Worm (Caenorhabditis elegans): ENCODE measurements around the gene srj-19.
A peak's percentile ranks its signal among the peaks of the same experiment; 100 is the strongest.
"Not testable (repeated sequence)": the region's sequence is repeated elsewhere in the genome, so short reads cannot be mapped to it uniquely, and the experiment has no call there.

The srj-19 gene

DNA sequence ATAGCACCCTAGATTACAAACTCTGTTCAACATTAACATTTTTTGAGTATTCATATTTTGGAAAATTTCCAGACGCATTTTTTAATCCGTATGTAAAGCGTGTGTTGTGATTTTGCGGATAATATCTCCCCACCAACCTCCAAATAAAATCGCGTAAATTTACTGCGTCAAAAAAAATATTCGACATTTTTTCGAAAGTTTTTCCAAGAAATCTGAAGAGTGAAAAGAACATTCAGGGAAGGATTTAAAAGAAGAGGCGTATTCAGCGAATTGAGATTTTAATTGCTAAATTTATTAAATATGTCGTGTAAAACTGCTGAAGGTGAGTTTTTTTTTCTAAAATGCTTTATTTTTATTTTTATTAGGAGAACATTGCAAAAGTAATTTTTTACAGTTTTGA is 3.3 kb upstream of the srj-19 start, which contains the start of gene nhr-290 (continued):
- no peak for TF ChIP-seq somi-1 (GFP tag; optimal IDR thresholded peaks at IDR 0.05)

DNA sequence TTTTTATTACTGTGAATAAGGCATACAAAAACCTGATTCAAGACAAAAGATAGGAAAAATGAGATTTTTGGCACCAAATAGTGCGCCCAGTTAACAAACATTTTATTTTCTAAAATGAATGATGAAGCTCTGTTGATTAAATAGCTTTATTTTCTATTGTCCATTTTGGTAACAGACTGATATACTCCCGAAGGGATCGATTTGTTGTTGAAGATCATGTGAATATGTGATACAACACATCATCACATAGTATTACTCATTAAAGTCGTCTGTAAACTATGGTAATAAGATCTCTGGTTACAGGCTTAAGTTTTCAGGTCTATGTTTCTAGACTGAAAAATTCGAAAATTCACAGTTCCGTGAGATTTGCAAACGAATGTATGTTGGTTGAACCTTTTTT is 2.6 kb upstream of the srj-19 start, which contains the start of gene srj-20:
Gene srj-20, minus strand, starts transcription at position 101 of the 400 bp plus-strand sequence.
- TF ChIP-seq F10E7.11 (tag; optimal IDR thresholded peaks at IDR 0.05) (no peak), him-1 (tag; optimal IDR thresholded peaks at IDR 0.05) (no peak), Y79H2A.3 (GFP tag; conservative IDR thresholded peaks at IDR 0.05) (no peak), F52B5.7 (tag; optimal IDR thresholded peaks at IDR 0.05) (no peak), ekl-4 (GFP tag; IDR thresholded peaks at IDR 0.05) (no peak)

DNA sequence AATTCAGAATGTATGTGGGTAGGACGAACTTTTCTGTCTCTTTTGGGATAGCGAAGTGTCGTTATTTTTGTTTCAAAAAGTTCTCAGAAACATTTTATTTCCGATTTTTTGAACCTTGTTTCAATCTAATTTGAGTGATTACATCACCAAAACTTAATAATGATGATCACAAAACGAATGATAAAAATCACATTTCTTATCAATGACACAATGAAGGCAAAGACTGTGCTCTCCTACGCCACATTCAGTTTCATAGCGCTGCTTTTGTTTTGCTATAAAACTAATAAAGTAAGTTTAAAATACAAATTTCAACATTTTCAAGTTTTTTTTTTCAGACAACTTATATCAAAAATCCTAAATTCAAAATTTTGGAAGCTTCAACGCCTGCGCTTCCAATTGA is 5.0 kb downstream of the srj-19 start, which contains the start of gene Y45G12C.1:
Gene Y45G12C.1, plus strand, starts transcription at position 159 of the 400 bp plus-strand sequence.
- TF ChIP-seq nhr-80 (tag; optimal IDR thresholded peaks at IDR 0.05) (peak; percentile 60), attf-3 (GFP tag; conservative IDR thresholded peaks at IDR 0.05) (no peak)

DNA sequence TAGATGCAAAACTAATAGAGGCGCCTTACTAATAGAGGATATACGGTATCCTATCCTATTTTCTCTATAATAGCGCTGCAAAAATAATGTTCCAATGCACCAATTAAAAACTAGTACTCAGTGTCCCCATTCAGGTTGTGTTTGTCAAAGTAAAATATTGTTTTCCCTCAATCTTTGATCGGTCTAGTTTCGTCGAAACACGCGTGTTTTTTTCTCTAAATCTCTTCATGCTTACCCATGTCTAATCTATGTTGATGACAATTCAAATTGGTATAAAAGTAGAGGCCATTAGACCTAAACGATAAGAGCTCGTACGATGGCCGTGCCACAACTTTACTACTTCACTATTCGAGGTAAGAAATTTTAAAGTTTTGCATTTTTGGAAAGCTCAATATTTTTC is 9.2 kb downstream of the srj-19 start, which contains the start of gene gst-10:
Gene gst-10, plus strand, starts transcription at position 301 of the 400 bp plus-strand sequence.
- TF ChIP-seq dpl-1 (GFP tag; optimal IDR thresholded peaks at IDR 0.05); Y67H2A.10 (GFP tag; conservative IDR thresholded peaks at IDR 0.05); tlf-1 (GFP tag; optimal IDR thresholded peaks at IDR 0.05): not testable (repeated sequence)

DNA sequence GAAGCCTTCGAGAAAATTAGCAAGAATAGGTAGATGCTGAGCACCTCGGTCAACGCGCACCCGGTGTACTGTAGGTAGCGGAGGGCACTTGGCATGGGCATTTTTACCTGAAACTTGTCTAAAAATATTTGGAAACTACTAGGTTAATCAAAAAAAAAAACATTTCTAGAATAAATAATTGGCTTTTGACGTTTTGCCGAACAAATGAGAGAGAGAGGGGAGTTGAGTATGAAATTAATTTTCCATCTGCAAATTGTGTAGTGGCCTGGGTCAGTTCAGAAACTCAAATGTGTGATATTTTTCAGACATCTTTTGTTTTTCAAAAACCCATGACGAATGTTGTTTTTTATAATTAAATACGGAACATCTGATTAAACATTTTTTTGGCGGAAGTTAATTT is 34.2 kb downstream of the srj-19 start, which contains the start of gene Y45G12C.10:
Gene Y45G12C.10, minus strand, starts transcription at position 101 of the 400 bp plus-strand sequence.
- TF ChIP-seq F57C9.4 (tag; optimal IDR thresholded peaks at IDR 0.05); madf-3 (GFP tag; IDR thresholded peaks at IDR 0.05); tbp1 (GFP tag; optimal IDR thresholded peaks at IDR 0.05): not testable (repeated sequence)
